Worm (Caenorhabditis elegans) whole organism, L3 larva: Measurements from ENCODE around the gene C14A6.3.

Source experiments
- R02D3.7 ChIP-seq: fragments of 150-350 bp; optimal IDR thresholded peaks from 2 replicates; lab custom pipeline; 2014; ENCODE audit warnings: missing biosample characterization, missing genetic modification characterization
- ama-1 ChIP-seq: fragments of 150-350 bp; optimal IDR thresholded peaks from 2 replicates; lab custom pipeline; 2018
- elt-1 ChIP-seq: fragments of 150-350 bp; optimal IDR thresholded peaks from 2 replicates; lab custom pipeline; 2014; ENCODE audit warnings: missing biosample characterization, missing genetic modification characterization
- elt-3 ChIP-seq, 3 experiments: fragments of 150-350 bp in 1 of 3; sonication (generic microtip) in 2 of 3; optimal IDR thresholded peaks; 2 replicates in 2 of 3; 4 replicates in 1 of 3; lab custom pipeline; 2014 to 2017; ENCODE audit warnings: missing biosample characterization in 3 of 3, missing genetic modification characterization in 3 of 3
- jun-1 ChIP-seq: fragments of 150-350 bp; optimal IDR thresholded peaks from 2 replicates; lab custom pipeline; 2014; ENCODE audit warnings: missing biosample characterization, missing genetic modification reagents, missing genetic modification characterization
- nhr-11 ChIP-seq: fragments of 150-350 bp; optimal IDR thresholded peaks from 2 replicates; lab custom pipeline; 2014; ENCODE audit warnings: missing biosample characterization, missing genetic modification characterization
- nhr-237 ChIP-seq: fragments of 150-350 bp; optimal IDR thresholded peaks from 2 replicates; lab custom pipeline; 2014; ENCODE audit warnings: missing biosample characterization, missing genetic modification characterization
- nhr-25 ChIP-seq: sonication (generic microtip); optimal IDR thresholded peaks from 2 replicates; lab custom pipeline; 2017; ENCODE audit warnings: missing biosample characterization, missing genetic modification characterization
- nhr-28 ChIP-seq: fragments of 150-350 bp; optimal IDR thresholded peaks from 2 replicates; lab custom pipeline; 2014; ENCODE audit warnings: missing biosample characterization, missing genetic modification characterization
- nhr-76 ChIP-seq: fragments of 150-350 bp; sonication (generic microtip); optimal IDR thresholded peaks from 5 replicates; lab custom pipeline; 2014; ENCODE audit warnings: missing biosample characterization, missing genetic modification characterization
- snpc-4 ChIP-seq: fragments of 150-350 bp; optimal IDR thresholded peaks from 2 replicates; lab custom pipeline; 2014; ENCODE audit warnings: missing biosample characterization, missing genetic modification characterization
- tbx-2 ChIP-seq: sonication (generic microtip); optimal IDR thresholded peaks from 2 replicates; lab custom pipeline; 2016; ENCODE audit warnings: mild to moderate bottlenecking, missing genetic modification characterization, missing compliant biosample characterization
- unc-39 ChIP-seq: sonication (generic microtip); optimal IDR thresholded peaks from 4 replicates; lab custom pipeline; 2017; ENCODE audit warnings: missing biosample characterization, missing genetic modification characterization
- unc-62 ChIP-seq: fragments of 150-350 bp; sonication (generic microtip); optimal IDR thresholded peaks from 4 replicates; lab custom pipeline; 2014; ENCODE audit warnings: missing biosample characterization, missing genetic modification reagents, missing genetic modification characterization

DNA sequence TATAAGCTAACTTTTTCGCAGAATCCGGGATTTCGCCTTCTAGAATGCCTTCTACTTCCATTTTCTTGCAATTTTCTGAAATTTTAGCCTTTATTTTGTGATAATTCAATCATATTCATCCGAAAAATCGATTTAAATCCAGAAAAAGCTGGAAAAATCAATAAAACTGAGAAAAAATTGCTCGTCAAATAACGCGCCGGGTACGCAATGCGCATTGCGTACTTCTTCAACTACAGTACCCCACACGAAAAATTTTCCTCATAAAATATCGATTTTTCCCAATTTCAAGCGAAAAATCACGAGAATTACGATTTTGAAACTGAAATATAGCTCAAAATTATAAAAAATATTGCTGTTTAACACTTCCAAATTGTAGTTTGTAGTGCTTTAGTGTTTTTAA, 15.1 kb upstream of the C14A6.3 start, which contains the start of gene Y37H2A.12:
- TF ChIP-seq elt-1 (tag; lab: Kevin White, UChicago) (no peak), snpc-4 (no peak), nhr-28 (no peak), nhr-237 (tag; lab: Kevin White, UChicago) (no peak), unc-39 (tag; lab: Kevin White, UChicago) (no peak), jun-1 (tag; lab: Kevin White, UChicago) (no peak), ama-1 (lab: Kevin White, UChicago) (no peak), nhr-25 (tag; lab: Kevin White, UChicago) (no peak), unc-62 (GFP tag; lab: Kevin White, UChicago) (no peak), R02D3.7 (no peak), tbx-2 (tag; lab: Kevin White, UChicago) (no peak), elt-3 (tag; optimal IDR thresholded peaks at IDR 0.05; lab: Kevin White, UChicago) (no peak), nhr-76 (tag; lab: Kevin White, UChicago) (no peak), nhr-11 (tag; lab: Kevin White, UChicago) (no peak)
